Worm (Caenorhabditis elegans) whole organism, late embryonic: ENCODE measurements around the gene F44E5.1.

Experiments
- ama-1 ChIP-seq: fragments of 150-350 bp; optimal IDR thresholded peaks from 2 replicates; lab custom pipeline; 2014
- ceh-18 ChIP-seq: sonication (generic microtip); optimal IDR thresholded peaks from 2 replicates; lab custom pipeline; 2016; ENCODE audit warnings: missing genetic modification characterization, missing compliant biosample characterization
- ceh-19 ChIP-seq: fragments of 200-800 bp; sonication (Bioruptor generic); optimal IDR thresholded peaks from 2 replicates; lab custom pipeline; 2018; ENCODE audit warnings: mild to moderate bottlenecking, missing genetic modification characterization, missing compliant biosample characterization
- ets-4 ChIP-seq: sonication (generic microtip); optimal IDR thresholded peaks from 2 replicates; lab custom pipeline; 2016; ENCODE audit warnings: missing genetic modification characterization, missing compliant biosample characterization
- nhr-11 ChIP-seq: fragments of 150-350 bp; optimal IDR thresholded peaks from 2 replicates; lab custom pipeline; 2014; ENCODE audit warnings: missing biosample characterization, missing genetic modification characterization
- ttx-3 ChIP-seq: sonication (generic microtip); optimal IDR thresholded peaks from 2 replicates; lab custom pipeline; 2016; ENCODE audit warnings: missing genetic modification reagents, missing genetic modification characterization, missing compliant biosample characterization

- no peak for TF ChIP-seq ceh-18 (tag; lab: Kevin White, UChicago)
- TF ChIP-seq ttx-3 (tag; lab: Kevin White, UChicago): no peak
- TF ChIP-seq ama-1 (lab: Kevin White, UChicago): no peak
- no peak for TF ChIP-seq nhr-11 (tag; lab: Kevin White, UChicago)
- no peak for TF ChIP-seq ets-4
- no peak for TF ChIP-seq ceh-19 (GFP tag; lab: Kevin White, UChicago)
These were observed 2.0 kb downstream of the F44E5.1 start, which contains the start of gene F44E5.15 for ce11 chrII:11772364-11772763.
